Worm (Caenorhabditis elegans) whole organism, L1 larva: Measurements from ENCODE around the gene hpo-28.

Experiments used
- C04F5.9 ChIP-seq: sonication (generic microtip); optimal IDR thresholded peaks from 2 replicates; lab custom pipeline; 2016; ENCODE audit warnings: missing genetic modification characterization, missing compliant biosample characterization
- blmp-1 ChIP-seq: fragments of 150-350 bp; optimal IDR thresholded peaks from 2 replicates; lab custom pipeline; 2014; ENCODE audit warnings: missing biosample characterization, missing genetic modification characterization
- efl-1 ChIP-seq, 4 experiments: fragments of 150-350 bp; optimal IDR thresholded peaks in 3 of 4; peaks in 1 of 4; 1 replicate in 1 of 4; 2 replicates in 3 of 4; lab custom pipeline; 2014; ENCODE audit warnings: missing biosample characterization in 2 of 4, missing genetic modification characterization in 2 of 4, missing genetic modification reagents in 2 of 4
- fkh-10 ChIP-seq: sonication (generic microtip); optimal IDR thresholded peaks from 2 replicates; lab custom pipeline; 2017; ENCODE audit warnings: missing biosample characterization, missing genetic modification reagents, missing genetic modification characterization
- lin-14 ChIP-seq: fragments of 200-800 bp; sonication (Bioruptor generic); optimal IDR thresholded peaks from 2 replicates; lab custom pipeline; 2018; ENCODE audit warnings: mild to moderate bottlenecking, missing genetic modification characterization, moderate library complexity, missing compliant biosample characterization
- lin-15B ChIP-seq: fragments of 150-350 bp; sonication (generic microtip); optimal IDR thresholded peaks from 3 replicates; lab custom pipeline; 2014; ENCODE audit warnings: missing biosample characterization, missing genetic modification characterization
- nhr-237 ChIP-seq: fragments of 150-350 bp; optimal IDR thresholded peaks from 2 replicates; lab custom pipeline; 2014; ENCODE audit warnings: missing biosample characterization, missing genetic modification characterization
- nhr-84 ChIP-seq: sonication (generic microtip); optimal IDR thresholded peaks from 2 replicates; lab custom pipeline; 2017; ENCODE audit warnings: missing biosample characterization, missing genetic modification characterization

hpo-28 gene

ce11 chrIII:5660976-5661375 is 48.1 kb downstream of the hpo-28 start, which contains the start of gene F54E7.6:
F54E7.6 (minus strand) TSS chrIII:5661085.
- no peak for TF ChIP-seq nhr-84
- TF ChIP-seq blmp-1 (tag; lab: Kevin White, UChicago): peak; percentile 25

DNA sequence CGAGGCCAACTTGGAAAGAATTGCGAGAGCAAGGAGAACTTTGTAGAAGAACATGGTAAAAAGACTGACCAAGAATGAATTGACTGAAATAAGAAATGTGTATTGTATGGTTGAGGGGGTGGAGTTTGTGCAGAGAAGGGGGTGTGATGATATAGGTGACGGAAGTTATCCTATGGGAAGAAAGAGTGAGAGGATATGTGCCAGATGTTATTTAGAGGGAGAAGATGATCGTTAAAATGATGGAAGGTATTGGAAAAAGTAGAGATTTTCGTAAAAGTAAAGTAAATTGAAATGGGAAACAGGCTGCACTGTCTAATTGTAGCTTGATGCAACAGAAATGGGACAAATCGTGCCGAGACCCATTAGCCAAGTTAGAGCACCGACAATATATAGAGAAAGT is 52.2 kb downstream of the hpo-28 start, which contains the start of gene sdz-21:
Gene sdz-21, minus strand, starts transcription at position 101 of the 400 bp plus-strand sequence.
- TF ChIP-seq fkh-10 (GFP tag; lab: Kevin White, UChicago) (no peak), lin-15B (tag; lab: Kevin White, UChicago) (no peak), C04F5.9 (tag; lab: Kevin White, UChicago) (no peak), lin-14 (GFP tag; lab: Kevin White, UChicago) (no peak), efl-1 (optimal IDR thresholded peaks at IDR 0.05; lab: Kevin White, UChicago) (no peak), efl-1 (GFP tag; optimal IDR thresholded peaks at IDR 0.05 in 1 of 2; lab: Kevin White, UChicago) (peak in 1 of 2 experiments; percentile 8), nhr-237 (tag; lab: Kevin White, UChicago) (no peak)
